Worm (Caenorhabditis elegans) whole organism, L1 larva: ENCODE results near the gene bath-37.

Source experiments
- F16B12.6 ChIP-seq: fragments of 150-350 bp; optimal IDR thresholded peaks from 2 replicates; lab custom pipeline; 2014; ENCODE audit warnings: missing biosample characterization, missing genetic modification characterization
- ceh-82 ChIP-seq, 3 experiments: fragments of 150-350 bp in 1 of 3; sonication (generic microtip) in 2 of 3; optimal IDR thresholded peaks; 2 replicates each; lab custom pipeline; 2014 to 2017; ENCODE audit warnings: missing biosample characterization in 3 of 3, missing genetic modification characterization in 3 of 3
- elt-2 ChIP-seq: sonication (generic microtip); optimal IDR thresholded peaks from 2 replicates; lab custom pipeline; 2016; ENCODE audit warnings: missing genetic modification characterization, mild to moderate bottlenecking, inconsistent platforms, missing compliant biosample characterization, missing genetic modification reagents
- lin-13 ChIP-seq: fragments of 150-350 bp; optimal IDR thresholded peaks from 2 replicates; lab custom pipeline; 2014; ENCODE audit warnings: missing biosample characterization, missing genetic modification reagents, missing genetic modification characterization
- nhr-11 ChIP-seq: fragments of 150-350 bp; optimal IDR thresholded peaks from 2 replicates; lab custom pipeline; 2014; ENCODE audit warnings: missing biosample characterization, missing genetic modification characterization
- nhr-237 ChIP-seq: fragments of 150-350 bp; optimal IDR thresholded peaks from 2 replicates; lab custom pipeline; 2014; ENCODE audit warnings: missing biosample characterization, missing genetic modification characterization
- nhr-76 ChIP-seq: sonication (generic microtip); optimal IDR thresholded peaks from 2 replicates; lab custom pipeline; 2017; ENCODE audit warnings: missing biosample characterization, missing genetic modification characterization
- pag-3 ChIP-seq: sonication (generic microtip); optimal IDR thresholded peaks from 2 replicates; lab custom pipeline; 2017; ENCODE audit warnings: missing genetic modification characterization, mild to moderate bottlenecking, missing compliant biosample characterization, antibody characterized with exemption, borderline replicate concordance; ENCODE audit not compliant: insufficient read depth
- sox-4 ChIP-seq: sonication (generic microtip); optimal IDR thresholded peaks from 2 replicates; lab custom pipeline; 2016; ENCODE audit warnings: missing genetic modification characterization, missing compliant biosample characterization
- sptf-1 ChIP-seq: fragments of 150-350 bp; optimal IDR thresholded peaks from 2 replicates; lab custom pipeline; 2014; ENCODE audit warnings: missing biosample characterization, missing genetic modification characterization
- swsn-7 ChIP-seq: sonication (generic microtip); optimal IDR thresholded peaks from 2 replicates; lab custom pipeline; 2016; ENCODE audit warnings: missing genetic modification characterization, missing compliant biosample characterization
- unc-130 ChIP-seq: fragments of 150-350 bp; optimal IDR thresholded peaks from 2 replicates; lab custom pipeline; 2017; ENCODE audit warnings: missing biosample characterization, missing genetic modification characterization, inconsistent platforms
- ztf-11 ChIP-seq, 2 experiments: sonication (generic microtip); optimal IDR thresholded peaks; 2 replicates each; lab custom pipeline; 2016 to 2017; ENCODE audit warnings: missing genetic modification characterization in 2 of 2, missing biosample characterization in 1 of 2, missing compliant biosample characterization in 1 of 2
- ztf-4 ChIP-seq: fragments of 150-350 bp; optimal IDR thresholded peaks from 2 replicates; lab custom pipeline; 2014; ENCODE audit warnings: missing biosample characterization, missing genetic modification characterization

DNA sequence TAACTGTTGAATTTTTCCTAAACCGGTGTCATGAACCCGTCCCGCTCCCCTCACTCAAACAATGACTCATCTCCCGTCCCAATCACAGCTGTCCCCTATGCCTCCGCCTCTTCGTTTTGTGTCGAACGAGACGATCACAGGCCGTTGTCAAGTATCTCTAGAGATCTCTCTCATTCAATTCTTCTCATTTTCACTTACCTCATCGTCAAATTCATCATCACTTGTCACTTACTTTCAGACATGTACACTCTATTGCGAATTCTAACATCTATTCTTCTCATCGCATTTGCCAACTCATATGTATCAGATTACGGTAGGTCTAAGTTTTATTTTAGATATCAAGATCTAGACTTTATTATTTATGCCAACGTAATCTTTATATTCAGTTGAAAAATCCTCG lies 11.2 kb upstream of the bath-37 start, which contains the start of gene K08E4.3:
- TF ChIP-seq lin-13 (GFP tag; lab: Kevin White, UChicago) (no peak), nhr-11 (tag; lab: Kevin White, UChicago) (no peak), unc-130 (no peak), pag-3 (no peak), nhr-237 (no peak), ceh-82 (tag; optimal IDR thresholded peaks at IDR 0.05; lab: Kevin White, UChicago) (no peak), ztf-11 (tag; optimal IDR thresholded peaks at IDR 0.05; lab: Kevin White, UChicago) (no peak), swsn-7 (tag; lab: Kevin White, UChicago) (no peak), sptf-1 (tag; lab: Kevin White, UChicago) (no peak), sox-4 (tag; lab: Kevin White, UChicago) (no peak), ztf-4 (tag; lab: Kevin White, UChicago) (no peak), nhr-76 (tag; lab: Kevin White, UChicago) (no peak), elt-2 (no peak), F16B12.6 (tag; lab: Kevin White, UChicago) (no peak)
